Fruit fly (Drosophila melanogaster): ENCODE results near the gene CG7271.

- TF ChIP-seq Eip75B (GFP tag; optimal IDR thresholded peaks at IDR 0.05) = no peak
- TF ChIP-seq CG8119 (GFP tag; IDR thresholded peaks at IDR 0.05) = peak; percentile 34; the same call in 1 of the 3 replicates
- TF ChIP-seq fkh (GFP tag; optimal IDR thresholded peaks at IDR 0.05) = no peak
- TF ChIP-seq CG3032 (tag; optimal IDR thresholded peaks at IDR 0.05) = no peak
- no peak for TF ChIP-seq Smox (GFP tag; optimal IDR thresholded peaks at IDR 0.05)
- TF ChIP-seq CG6854 (GFP tag; optimal IDR thresholded peaks at IDR 0.05) = no peak
- no peak for TF ChIP-seq CG1621 (tag; optimal IDR thresholded peaks at IDR 0.05)
- TF ChIP-seq CG34406 (GFP tag; optimal IDR thresholded peaks at IDR 0.05) = no peak
- TF ChIP-seq CG8319 (GFP tag; optimal IDR thresholded peaks at IDR 0.05) = no peak
- TF ChIP-seq CG32006 (GFP tag; optimal IDR thresholded peaks at IDR 0.05) = no peak
- TF ChIP-seq ss (GFP tag; optimal IDR thresholded peaks at IDR 0.05) = no peak
- TF ChIP-seq topi (GFP tag; optimal IDR thresholded peaks at IDR 0.05) = no peak
- no peak for TF ChIP-seq pdm3 (GFP tag; optimal IDR thresholded peaks at IDR 0.05)
Observed at dm6 chr3L:18559958-18560357, 28.6 kb upstream of the CG7271 start, which contains the start of gene AstC-R1.
